Fruit fly (Drosophila melanogaster) Kc167 (cell line): Measurements from ENCODE around the gene CG12241.

ENCODE experiments used
- h ChIP-seq: fragments of >200 bp; optimal IDR thresholded peaks from 3 replicates; lab custom pipeline; 2018; ENCODE audit warnings: missing external identifiers
- ttk ChIP-seq: sonication (Bioruptor generic); optimal IDR thresholded peaks from 2 replicates; lab custom pipeline; 2017; ENCODE audit warnings: missing external identifiers

DNA sequence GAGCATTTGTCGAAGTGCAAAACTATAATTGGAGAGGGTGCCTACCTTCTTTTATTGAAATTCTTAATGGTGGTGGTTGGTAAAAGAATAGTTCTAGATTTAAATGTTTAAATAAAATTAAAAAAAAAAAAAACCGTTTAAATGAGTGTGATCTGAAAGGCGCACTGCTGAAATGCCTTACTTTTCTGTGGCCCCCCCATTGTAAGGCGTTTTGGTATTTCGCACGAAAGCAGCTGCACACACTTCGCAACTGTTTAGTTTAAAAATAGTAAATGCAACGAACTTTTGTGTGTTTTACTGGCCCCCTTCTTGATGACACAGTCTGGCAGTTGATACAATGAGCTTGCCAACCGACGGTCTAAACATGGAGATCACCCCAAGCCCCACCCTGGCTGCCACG is 49.4 kb downstream of the CG12241 start, which contains the start of the genes CG14864 and Zip88E:
- TF ChIP-seq h (lab: Kevin White, UChicago) (no peak), ttk (lab: Kevin White, UChicago) (no peak)
